Fruit fly (Drosophila melanogaster) Kc167 (cell line): Measurements from ENCODE around the gene Hs3st-B.

Experiments
- Myc ChIP-seq: fragments of >200 bp; optimal IDR thresholded peaks from 2 replicates; lab custom pipeline; 2017; ENCODE audit warnings: missing external identifiers
- Sin3A ChIP-seq: fragments of >200 bp; optimal IDR thresholded peaks from 2 replicates; lab custom pipeline; 2018; ENCODE audit warnings: missing external identifiers
- h ChIP-seq: fragments of >200 bp; optimal IDR thresholded peaks from 3 replicates; lab custom pipeline; 2018; ENCODE audit warnings: missing external identifiers
- insv ChIP-seq: fragments of >200 bp; optimal IDR thresholded peaks from 3 replicates; lab custom pipeline; 2018; ENCODE audit warnings: missing external identifiers
- psq ChIP-seq: fragments of >200 bp; optimal IDR thresholded peaks from 2 replicates; lab custom pipeline; 2017; ENCODE audit warnings: missing external identifiers
- ttk ChIP-seq: sonication (Bioruptor generic); optimal IDR thresholded peaks from 2 replicates; lab custom pipeline; 2017; ENCODE audit warnings: missing external identifiers

Hs3st-B gene

DNA sequence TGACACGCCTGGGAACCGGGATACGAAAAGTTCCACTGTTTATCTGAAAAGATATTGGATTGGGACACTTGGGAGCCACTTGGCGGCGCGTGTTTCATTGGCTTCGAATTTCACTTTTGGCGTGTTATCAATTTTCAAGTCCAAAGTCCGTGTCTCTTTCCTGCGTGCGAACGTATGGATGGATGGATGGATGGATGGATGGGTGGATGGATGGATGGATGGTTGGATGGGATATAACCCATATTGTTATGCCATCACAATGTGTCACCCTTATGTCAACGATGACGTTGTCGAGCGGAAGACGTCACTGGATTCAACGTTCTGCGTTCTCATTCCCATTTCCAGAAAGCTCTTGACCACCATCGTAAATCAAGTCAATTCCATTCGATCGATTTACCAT is 39.3 kb downstream of the Hs3st-B start:
- TF ChIP-seq ttk (lab: Kevin White, UChicago) (no peak), psq (lab: Kevin White, UChicago) (no peak), h (lab: Kevin White, UChicago) (no peak), Sin3A (lab: Kevin White, UChicago) (no peak), Myc (no peak), insv (lab: Kevin White, UChicago) (no peak)

DNA sequence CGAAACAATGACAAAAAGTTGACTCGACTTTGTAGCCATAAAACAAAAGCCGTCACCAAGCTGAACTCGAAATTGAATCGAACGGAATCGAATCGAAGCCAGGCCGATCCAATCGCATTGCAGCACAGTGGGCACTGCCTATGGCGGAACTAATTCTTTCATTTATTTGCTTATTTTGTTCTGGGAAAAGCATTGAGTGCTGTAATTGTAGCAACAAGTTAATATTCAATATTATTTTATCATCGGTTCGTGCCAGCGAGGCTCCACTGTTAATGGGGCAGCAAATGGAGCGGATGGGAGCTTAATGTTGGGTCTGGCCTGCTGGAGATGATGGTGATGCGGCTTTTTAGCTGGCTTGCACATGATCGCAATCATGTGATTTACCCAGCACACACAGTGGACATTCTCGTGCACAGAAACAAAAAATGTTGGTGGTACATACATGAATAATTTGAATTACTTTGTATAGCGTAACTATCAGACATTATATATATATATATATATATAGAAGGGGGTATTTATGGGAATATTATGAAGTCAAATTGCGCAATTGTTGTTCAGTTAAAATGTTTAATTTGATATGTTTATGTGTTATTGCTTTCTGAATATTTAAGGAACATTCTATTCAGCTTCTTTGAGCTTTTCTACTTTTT is 41.0 kb downstream of the Hs3st-B start:
- no peak for TF ChIP-seq ttk (lab: Kevin White, UChicago)
- no peak for TF ChIP-seq Myc
- no peak for TF ChIP-seq Sin3A (lab: Kevin White, UChicago)

DNA sequence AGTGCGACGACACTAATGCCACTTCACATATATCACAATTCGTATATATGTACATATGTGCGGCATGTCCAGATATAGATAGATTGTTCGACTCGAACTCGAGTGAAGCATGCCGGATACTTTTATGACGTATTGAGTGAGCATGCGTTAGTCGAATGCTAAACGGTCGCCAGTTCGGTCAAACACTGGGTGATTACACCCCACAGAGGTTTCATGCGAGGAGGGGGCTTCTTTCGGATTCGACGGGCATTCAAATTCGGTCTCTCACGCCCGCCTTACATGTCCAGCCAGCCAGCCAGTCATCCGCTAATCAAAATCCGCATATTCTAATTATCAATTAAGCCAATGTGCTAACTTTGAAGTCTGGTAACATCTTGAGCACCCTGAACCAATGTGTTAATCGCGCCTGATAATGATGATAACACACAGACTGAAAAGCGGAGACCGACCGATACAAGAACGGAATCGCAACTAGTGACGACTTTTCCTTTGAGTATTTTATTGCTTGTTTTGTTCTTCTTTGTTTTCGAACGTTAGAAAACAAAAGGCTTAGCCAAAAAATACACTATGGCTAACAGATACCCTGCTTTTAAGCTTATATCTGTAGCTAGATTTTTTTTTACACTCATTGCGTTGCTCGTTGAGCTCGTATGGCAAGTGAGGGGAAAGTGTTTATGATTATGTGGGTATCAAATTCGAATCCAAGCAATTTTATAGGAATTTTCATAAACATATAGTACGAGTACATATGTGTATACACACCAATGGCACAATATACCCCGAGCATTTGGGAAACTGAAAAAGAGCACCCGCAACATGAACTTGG is 43.6 kb downstream of the Hs3st-B start:
- TF ChIP-seq Sin3A (lab: Kevin White, UChicago), result no peak
- no peak for TF ChIP-seq Myc
- no peak for TF ChIP-seq insv (lab: Kevin White, UChicago)
- TF ChIP-seq psq (lab: Kevin White, UChicago), result no peak
- TF ChIP-seq h (lab: Kevin White, UChicago), result no peak
- TF ChIP-seq ttk (lab: Kevin White, UChicago), result no peak

DNA sequence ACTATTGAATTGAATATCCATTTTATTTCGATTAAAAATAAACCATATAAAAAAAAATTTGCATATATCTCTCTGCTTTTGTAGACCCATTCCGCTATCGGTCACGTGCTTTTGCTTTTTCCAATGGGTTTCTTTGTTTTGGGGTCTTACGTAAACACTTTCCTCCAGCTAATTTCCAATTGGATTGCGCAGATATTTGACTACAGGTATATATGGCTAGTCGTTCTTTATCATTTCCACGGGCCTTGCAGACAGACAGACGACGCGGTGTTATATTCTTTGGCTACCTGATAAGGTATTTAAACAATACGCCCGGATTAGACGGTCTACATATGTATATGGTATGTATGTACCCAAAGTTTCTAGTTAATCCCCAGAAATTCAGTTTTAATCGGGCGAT is 44.9 kb downstream of the Hs3st-B start:
- TF ChIP-seq insv (lab: Kevin White, UChicago), result no peak
- no peak for TF ChIP-seq psq (lab: Kevin White, UChicago)
- no peak for TF ChIP-seq h (lab: Kevin White, UChicago)
- no peak for TF ChIP-seq Sin3A (lab: Kevin White, UChicago)

DNA sequence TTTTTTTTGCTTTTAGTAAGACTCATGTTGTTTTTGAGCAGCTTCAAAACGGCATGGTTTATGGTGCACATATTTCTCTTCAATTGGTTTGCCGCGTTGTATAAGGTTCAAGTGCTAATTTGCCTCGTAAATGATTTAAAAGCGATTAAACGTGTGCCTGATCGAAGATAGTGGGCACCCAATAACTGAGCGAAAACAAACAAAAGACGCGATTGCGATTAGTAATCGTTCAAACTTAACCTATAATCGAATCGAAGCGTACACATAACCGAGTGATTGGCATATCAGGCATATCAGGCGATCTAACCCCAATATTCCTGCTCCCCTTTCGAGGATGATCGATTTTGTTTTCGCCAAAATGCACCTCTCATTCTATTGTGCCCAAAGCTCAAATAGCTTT is 45.6 kb downstream of the Hs3st-B start:
- TF ChIP-seq Myc (no peak), psq (lab: Kevin White, UChicago) (no peak), h (lab: Kevin White, UChicago) (no peak), insv (lab: Kevin White, UChicago) (no peak), Sin3A (lab: Kevin White, UChicago) (no peak), ttk (lab: Kevin White, UChicago) (no peak)

DNA sequence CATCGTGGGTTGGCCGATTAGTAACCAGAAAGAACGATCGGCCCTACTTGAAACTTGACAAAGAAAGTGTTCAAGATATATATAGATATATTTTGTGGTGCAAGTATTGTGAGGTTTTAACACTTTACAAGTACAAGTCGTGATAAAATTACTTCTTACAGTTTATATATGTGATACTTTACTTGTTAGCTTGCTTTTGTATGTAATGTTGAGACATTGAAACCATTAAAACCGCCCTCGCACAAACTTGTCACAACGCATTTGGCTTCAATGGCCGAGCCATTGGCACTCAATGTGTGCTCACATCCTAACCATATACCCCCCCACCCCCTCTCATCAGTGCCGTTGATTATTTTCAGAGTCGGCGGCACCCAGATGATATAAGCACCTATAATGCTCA is 46.5 kb downstream of the Hs3st-B start:
- TF ChIP-seq insv (lab: Kevin White, UChicago), result no peak
- no peak for TF ChIP-seq ttk (lab: Kevin White, UChicago)
- no peak for TF ChIP-seq h (lab: Kevin White, UChicago)
- TF ChIP-seq Sin3A (lab: Kevin White, UChicago), result no peak
- no peak for TF ChIP-seq psq (lab: Kevin White, UChicago)
- no peak for TF ChIP-seq Myc

DNA sequence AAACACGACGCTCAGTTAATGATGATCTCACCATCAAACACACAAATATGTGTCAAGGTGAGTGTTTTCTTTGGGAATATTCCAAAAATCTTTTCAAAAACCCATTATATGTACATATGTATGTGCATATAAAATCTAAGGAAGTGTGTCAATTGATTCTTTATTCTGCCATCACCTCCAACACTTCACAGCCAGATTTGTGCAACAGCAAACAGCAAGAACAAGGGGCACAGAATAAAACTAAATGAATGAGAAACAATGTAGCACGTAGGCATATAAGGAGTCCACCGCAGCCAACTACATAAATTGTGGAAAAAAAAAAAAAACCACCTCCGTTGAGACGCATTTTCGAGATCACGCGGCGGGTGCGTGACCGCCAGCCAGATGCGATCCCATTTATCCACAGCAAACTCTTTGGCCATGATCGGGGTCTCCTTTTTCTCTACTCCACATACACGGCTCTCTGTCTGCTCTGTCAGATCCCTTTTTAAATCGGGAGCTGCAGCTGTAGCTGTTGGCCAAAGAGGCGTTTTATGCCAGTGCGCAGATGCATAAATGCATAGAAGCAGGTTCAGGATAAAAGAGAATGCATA is 47.5 kb downstream of the Hs3st-B start:
- no peak for TF ChIP-seq ttk (lab: Kevin White, UChicago)
- TF ChIP-seq Myc, result no peak
- TF ChIP-seq psq (lab: Kevin White, UChicago), result no peak
- TF ChIP-seq h (lab: Kevin White, UChicago), result no peak
- no peak for TF ChIP-seq Sin3A (lab: Kevin White, UChicago)
- TF ChIP-seq insv (lab: Kevin White, UChicago), result no peak

DNA sequence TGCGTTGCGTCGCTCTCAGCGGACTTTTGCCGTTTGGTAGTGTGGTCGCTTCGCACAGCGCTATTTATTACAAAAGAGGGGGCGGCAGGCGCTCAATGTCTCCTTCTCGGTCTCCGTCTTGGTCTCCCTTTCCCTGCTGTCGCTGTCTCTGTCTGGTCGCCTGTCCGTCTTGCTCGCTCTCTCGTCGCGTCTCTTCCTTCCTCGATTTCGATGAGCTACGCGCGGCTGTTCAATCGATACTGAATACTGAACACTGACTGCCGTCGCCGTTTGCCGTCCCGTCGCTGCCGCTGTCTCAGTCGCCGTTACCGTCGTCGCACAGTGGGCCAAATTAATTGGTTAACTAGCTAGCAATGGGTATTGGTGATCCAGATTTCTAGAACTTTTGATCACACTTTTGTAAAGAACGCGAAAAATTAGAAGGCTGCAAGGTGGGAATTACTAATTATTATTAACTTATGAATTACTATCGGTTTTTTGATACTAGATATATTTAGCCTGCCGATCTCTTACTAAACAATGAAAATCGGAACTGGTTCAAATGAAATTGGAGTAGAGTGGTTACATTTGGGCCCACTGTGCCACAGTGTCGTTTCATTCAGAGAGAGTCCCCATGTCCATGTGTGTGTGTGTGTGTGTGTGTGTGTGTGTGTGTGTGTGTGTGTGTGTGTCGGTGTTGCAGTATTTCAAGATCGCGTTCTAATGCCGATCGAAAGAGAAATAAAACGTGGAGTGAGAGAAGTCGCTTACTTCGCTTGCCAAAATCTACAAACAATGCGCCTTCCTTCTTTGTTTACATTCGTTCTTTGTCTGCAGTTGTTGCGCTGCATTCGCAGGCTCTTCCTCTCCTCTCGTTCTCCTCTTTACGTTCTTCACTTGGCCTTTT is 49.7 kb downstream of the Hs3st-B start, which contains the start of gene CG8034:
TSS of gene CG8034 (minus strand) at position 264 of the 886 bp plus-strand sequence.
- TF ChIP-seq Sin3A (lab: Kevin White, UChicago) (no peak), ttk (lab: Kevin White, UChicago) (no peak), insv (lab: Kevin White, UChicago) (no peak), psq (lab: Kevin White, UChicago) (no peak), h (lab: Kevin White, UChicago) (no peak), Myc (no peak)

DNA sequence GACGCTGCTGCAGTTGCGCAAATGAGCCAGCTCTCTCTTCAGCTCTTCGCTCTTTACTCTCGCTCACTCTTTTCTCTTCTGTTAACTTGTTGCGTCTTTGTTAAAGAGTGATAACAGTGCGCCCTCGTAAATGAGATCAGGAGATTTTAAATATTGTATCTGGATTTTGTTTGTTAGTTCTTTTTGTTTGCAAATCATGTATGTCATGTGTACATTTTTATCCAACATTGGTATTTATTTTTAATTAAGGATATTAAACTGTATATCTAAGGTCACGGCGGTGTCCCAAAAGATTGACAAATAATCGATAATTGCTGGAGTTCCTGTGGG is 50.3 kb downstream of the Hs3st-B start:
- TF ChIP-seq h (lab: Kevin White, UChicago) (no peak), ttk (lab: Kevin White, UChicago) (no peak), Sin3A (lab: Kevin White, UChicago) (no peak), insv (lab: Kevin White, UChicago) (no peak), Myc (no peak), psq (lab: Kevin White, UChicago) (no peak)

DNA sequence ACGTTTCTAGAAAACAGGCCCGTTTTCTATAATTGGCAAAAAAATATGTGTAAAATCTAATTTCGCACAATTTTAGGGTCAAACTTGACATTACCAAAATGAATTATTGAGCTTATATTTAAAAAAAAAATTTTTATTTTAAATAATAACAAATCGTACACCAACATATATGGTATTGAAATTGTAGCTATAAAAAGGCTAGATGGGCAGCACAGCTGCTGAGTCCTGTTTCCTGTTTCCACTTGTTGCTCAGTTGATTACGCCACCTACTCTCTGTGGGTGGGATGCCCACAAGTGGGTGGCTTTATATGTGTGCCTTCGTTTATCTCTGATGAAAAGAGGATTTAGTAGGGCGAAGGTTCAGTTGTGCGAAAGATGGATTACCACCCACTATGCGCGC is 50.9 kb downstream of the Hs3st-B start:
- no peak for TF ChIP-seq Myc
- TF ChIP-seq Sin3A (lab: Kevin White, UChicago), result no peak
- TF ChIP-seq insv (lab: Kevin White, UChicago), result no peak
- TF ChIP-seq ttk (lab: Kevin White, UChicago), result no peak
- no peak for TF ChIP-seq h (lab: Kevin White, UChicago)
- TF ChIP-seq psq (lab: Kevin White, UChicago), result no peak
